Fruit fly (Drosophila melanogaster): ENCODE data around the gene phol.

The phol gene

DNA sequence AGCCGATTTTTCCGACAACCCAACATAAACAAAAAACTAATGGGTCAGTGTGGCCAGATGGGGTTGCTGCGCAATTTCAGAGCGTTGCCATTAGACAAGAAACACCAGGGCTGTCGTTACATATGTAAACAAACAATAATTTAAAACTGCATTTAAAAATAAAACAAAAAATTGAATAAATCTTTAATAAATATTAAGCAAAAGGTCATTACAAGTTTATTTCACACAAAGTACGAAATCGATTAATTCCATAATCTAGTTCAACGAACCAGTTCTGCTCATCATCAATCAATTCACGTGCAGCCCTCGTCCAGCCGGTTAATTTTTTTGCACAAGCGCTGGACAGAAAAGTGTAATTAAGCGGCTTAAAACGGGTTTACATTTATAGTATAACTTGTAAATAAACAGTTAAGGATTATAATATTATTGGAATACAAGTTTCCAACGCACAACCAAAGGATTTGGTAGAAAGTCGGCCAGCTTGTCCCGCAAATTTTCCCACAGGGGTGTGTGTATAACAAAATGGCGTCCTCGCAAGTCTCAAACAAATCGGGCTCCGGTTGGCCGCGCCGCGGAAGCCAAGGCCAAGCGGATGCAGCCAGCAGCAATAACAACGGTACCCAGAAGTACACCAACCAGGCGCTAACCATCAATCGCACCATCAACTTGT, 45.2 kb downstream of the phol start, which contains the start of the genes CG4022 and Cpsf5 (continued):
- TF ChIP-seq svp (GFP tag) (no peak), esn (GFP tag; optimal IDR thresholded peaks at IDR 0.05) (peak; percentile 82), Ets21C (GFP tag; optimal IDR thresholded peaks at IDR 0.05) (peak; percentile 46), CG31627 (GFP tag; optimal IDR thresholded peaks at IDR 0.05) (peak; percentile 67), CG11762 (GFP tag; optimal IDR thresholded peaks at IDR 0.05; ENCODE audit: insufficient read depth) (peak; percentile 45), CG6854 (GFP tag; optimal IDR thresholded peaks at IDR 0.05) (no peak), CG8319 (GFP tag; optimal IDR thresholded peaks at IDR 0.05) (no peak), CG11294 (GFP tag; IDR thresholded peaks at IDR 0.05) (0 out of 2 replicates have a peak, but pooled peaks have one; percentile 22), Ets96B (tag; optimal IDR thresholded peaks at IDR 0.05) (peak; percentile 61)

DNA sequence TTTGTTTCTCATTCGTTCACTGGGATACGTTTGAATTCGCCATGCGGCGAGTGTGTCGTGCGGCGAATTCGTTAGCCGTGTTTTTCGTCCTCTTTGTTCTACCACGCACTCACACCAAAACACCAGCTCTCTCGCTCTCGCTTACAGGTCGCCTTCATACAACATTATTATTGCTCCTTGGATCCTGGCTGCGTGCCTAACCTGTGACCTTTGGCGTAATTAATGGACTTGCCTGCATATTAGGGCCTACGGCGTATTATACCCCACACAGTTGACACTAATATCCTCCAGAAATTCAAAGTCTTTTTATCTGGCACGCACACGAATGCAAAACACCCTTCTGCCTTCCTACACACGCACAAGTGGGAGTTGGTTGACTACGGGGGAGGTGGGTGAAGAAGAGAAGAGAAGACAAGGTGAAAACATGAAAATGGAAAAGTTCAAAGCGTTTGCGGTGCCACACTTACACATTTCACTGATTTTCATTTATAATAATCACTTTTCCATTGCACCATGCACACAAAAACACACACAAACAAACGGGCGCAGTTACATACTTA, 46.0 kb downstream of the phol start:
- TF ChIP-seq CG11294 (GFP tag; IDR thresholded peaks at IDR 0.05) (no peak), Sox14 (GFP tag; optimal IDR thresholded peaks at IDR 0.05) (peak; percentile 80), CG34406 (GFP tag; optimal IDR thresholded peaks at IDR 0.05) (no peak), cyc (GFP tag; optimal IDR thresholded peaks at IDR 0.05) (no peak), OdsH (GFP tag; optimal IDR thresholded peaks at IDR 0.05) (no peak), CG1621 (tag; optimal IDR thresholded peaks at IDR 0.05) (peak; percentile 52), ss (GFP tag; optimal IDR thresholded peaks at IDR 0.05) (peak; percentile 23 to 41), Met (GFP tag; optimal IDR thresholded peaks at IDR 0.05) (no peak)

DNA sequence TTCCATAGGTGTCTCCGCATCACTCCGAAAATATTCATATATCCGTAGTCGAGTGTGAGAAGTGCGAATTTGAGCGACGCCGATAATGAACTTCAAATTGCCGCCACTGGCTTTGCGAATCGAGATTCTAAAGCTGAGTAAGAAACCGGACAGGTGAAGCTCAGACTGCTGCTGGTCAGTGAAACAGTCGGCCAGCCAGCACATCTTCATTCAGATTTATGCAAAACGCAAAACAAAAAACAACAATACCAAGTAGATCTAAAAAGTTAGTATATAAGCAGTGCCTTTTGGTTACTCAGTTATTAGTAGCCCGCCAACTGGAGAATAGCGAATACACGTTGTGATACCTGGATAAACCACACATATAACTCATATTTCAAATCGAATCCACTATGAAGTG, 51.6 kb downstream of the phol start, which contains the start of gene Cpr67B:
Gene Cpr67B, plus strand, starts transcription at position 301 of the 400 bp plus-strand sequence.
- no peak for TF ChIP-seq CG16779 (tag; optimal IDR thresholded peaks at IDR 0.05)
- TF ChIP-seq Lpt (GFP tag; optimal IDR thresholded peaks at IDR 0.05): no peak
- no peak for TF ChIP-seq svp (GFP tag)
- no peak for TF ChIP-seq eg (GFP tag; IDR thresholded peaks at IDR 0.05)
- no peak for TF ChIP-seq ss (GFP tag; optimal IDR thresholded peaks at IDR 0.05)

Measured in whole organism, prepupa.